Worm (Caenorhabditis elegans): ENCODE data around the gene drr-2.

DNA sequence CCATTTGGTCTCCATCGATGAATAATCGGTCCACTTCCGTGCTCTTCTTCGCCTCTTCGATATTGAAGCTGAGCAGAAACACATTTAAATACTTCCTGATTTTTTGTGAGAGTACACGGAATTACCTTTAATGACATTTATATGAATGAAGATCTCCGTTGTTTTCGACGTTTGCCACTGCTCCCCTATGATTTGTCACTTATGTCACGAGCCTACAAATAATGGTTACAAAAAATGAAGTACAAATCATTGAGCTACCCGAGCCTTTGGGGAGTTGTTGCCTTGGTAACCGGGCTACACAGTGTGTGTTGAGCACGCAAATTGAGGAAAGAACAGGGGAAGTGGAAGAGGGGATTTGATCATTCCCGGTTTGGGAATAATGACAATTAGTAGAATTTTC, 42.9 kb upstream of the drr-2 start, which contains the start of gene dyf-2:
- TF ChIP-seq nhr-28 (tag; optimal IDR thresholded peaks at IDR 0.05) (no peak), ama-1 (optimal IDR thresholded peaks at IDR 0.05) (no peak), snpc-4 (tag; optimal IDR thresholded peaks at IDR 0.05) (no peak), R02D3.7 (tag; optimal IDR thresholded peaks at IDR 0.05) (no peak), fos-1 (tag; optimal IDR thresholded peaks at IDR 0.05) (no peak), unc-62 (GFP tag; optimal IDR thresholded peaks at IDR 0.05) (no peak)
